Worm (Caenorhabditis elegans): ENCODE data around the gene gldi-3.

ce11 chrII:9266252-9266651 is 13.6 kb downstream of the gldi-3 start:
- TF ChIP-seq ztf-23 (GFP tag; IDR thresholded peaks at IDR 0.05) (no peak), tab-1 (GFP tag; IDR thresholded peaks at IDR 0.05) (no peak), ztf-29 (GFP tag; IDR thresholded peaks at IDR 0.05) (no peak), med-1 (GFP tag; optimal IDR thresholded peaks at IDR 0.05; ENCODE audit: insufficient read depth) (no peak), flt-1 (GFP tag; IDR thresholded peaks at IDR 0.05) (0 out of 2 replicates have a peak, but pooled peaks have one; percentile 18), T22C8.4 (GFP tag; IDR thresholded peaks at IDR 0.05) (no peak), cog-1 (tag; optimal IDR thresholded peaks at IDR 0.05) (no peak), klf-2 (GFP tag; conservative IDR thresholded peaks at IDR 0.05) (no peak), ref-1 (GFP tag; conservative IDR thresholded peaks at IDR 0.05) (no peak)
